In the genomic region with DNA sequence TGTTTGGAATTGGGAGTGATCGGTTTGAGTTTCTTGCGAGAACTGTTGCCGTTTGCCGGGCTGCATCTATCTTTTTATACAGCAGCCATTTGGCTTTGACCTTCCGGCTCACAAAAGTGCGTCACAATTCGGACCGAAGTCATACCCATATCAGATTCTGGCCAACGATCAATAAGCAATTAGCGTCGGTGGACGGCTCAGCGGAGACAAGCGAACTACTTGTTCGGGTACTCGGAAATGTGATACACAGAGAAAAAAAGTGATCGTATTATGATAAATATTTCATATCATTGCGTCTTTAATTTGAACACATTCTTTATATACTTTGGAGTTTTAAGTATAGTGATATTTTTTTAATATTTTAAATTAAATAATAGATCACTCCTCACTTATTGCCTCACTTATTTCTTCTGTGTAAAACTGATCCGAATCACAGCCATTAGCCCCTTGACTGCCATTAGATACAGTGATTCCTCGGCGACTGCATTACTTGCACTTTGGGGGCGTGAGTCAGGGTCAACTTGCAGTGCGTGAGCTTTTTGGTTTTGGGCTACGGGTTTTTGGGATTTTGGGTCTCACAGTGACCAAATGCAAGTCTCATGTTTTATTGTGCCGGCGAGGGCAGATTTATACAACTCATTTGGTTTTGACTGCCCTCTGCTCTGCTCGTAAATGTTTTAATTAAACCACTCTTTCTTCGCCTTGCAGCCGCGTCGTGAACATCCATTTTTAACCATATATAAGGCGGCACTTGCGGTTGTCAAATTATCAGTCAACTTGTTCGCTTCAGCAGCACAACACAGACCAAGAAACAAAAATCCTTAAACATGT, we compare ENCODE assay signal across 2 fruit fly cellular contexts.
TF ChIP-seq lines count a peak whose summit lies in the region.

A gene (minus strand): TSS at position 51 of the 831 bp plus-strand sequence.
A gene (plus strand): TSS at position 781 of the 831 bp plus-strand sequence.

- TF ChIP-seq CTCF in whole organism, embryonic (GFP tag; optimal IDR thresholded peaks at IDR 0.05; lab: Kevin White, UChicago) = no peak

TF ChIP-seq in whole organism, embryonic, 481 proteins besides CTCF, POLR2A, EP300 and RAD21 (continues in another document):
- TF ChIP-seq CG30403 (GFP tag; optimal IDR thresholded peaks at IDR 0.05; lab: Kevin White, UChicago) (no peak), CG7839 (tag; optimal IDR thresholded peaks at IDR 0.05; lab: Kevin White, UChicago) (peak; percentile 26), CG18764 (GFP tag; optimal IDR thresholded peaks at IDR 0.05; lab: Kevin White, UChicago) (no peak), CG9876 (GFP tag; optimal IDR thresholded peaks at IDR 0.05; lab: Kevin White, UChicago) (no peak), abd-A (tag; optimal IDR thresholded peaks at IDR 0.05; lab: Kevin White, UChicago) (no peak), CG14050 (GFP tag; IDR thresholded peaks at IDR 0.05; lab: Robert Waterston, UW) (no peak), Elba2 (GFP tag; optimal IDR thresholded peaks at IDR 0.05; lab: Kevin White, UChicago) (no peak), CG3726 (GFP tag; IDR thresholded peaks at IDR 0.05; lab: Robert Waterston, UW) (no peak), Fer1 (GFP tag; optimal IDR thresholded peaks at IDR 0.05; lab: Kevin White, UChicago) (no peak), NC2α (GFP tag; optimal IDR thresholded peaks at IDR 0.05; lab: Kevin White, UChicago) (no peak), Bdp1 (GFP tag; optimal IDR thresholded peaks at IDR 0.05; lab: Kevin White, UChicago) (no peak), D19A (tag; optimal IDR thresholded peaks at IDR 0.05; lab: Kevin White, UChicago) (no peak), Deaf1 (tag; optimal IDR thresholded peaks at IDR 0.05; lab: Kevin White, UChicago) (peak; percentile 18), stwl (tag; optimal IDR thresholded peaks at IDR 0.05; lab: Kevin White, UChicago) (no peak), CG31441 (GFP tag; IDR thresholded peaks at IDR 0.05; lab: Robert Waterston, UW) (0 out of 2 replicates have a peak, but pooled peaks have one; percentile 23), CG17328 (GFP tag; IDR thresholded peaks at IDR 0.05; lab: Robert Waterston, UW) (no peak), CG30020 (tag; optimal IDR thresholded peaks at IDR 0.05; lab: Kevin White, UChicago) (no peak), crp (GFP tag; optimal IDR thresholded peaks at IDR 0.05; lab: Kevin White, UChicago) (no peak), Side (GFP tag; optimal IDR thresholded peaks at IDR 0.05; lab: Kevin White, UChicago) (no peak), CG15479 (GFP tag; optimal IDR thresholded peaks at IDR 0.05; lab: Kevin White, UChicago) (no peak), gce (GFP tag; IDR thresholded peaks at IDR 0.05; lab: Robert Waterston, UW) (no peak), CG3163 (GFP tag; optimal IDR thresholded peaks at IDR 0.05; lab: Kevin White, UChicago) (no peak), Atf6 (GFP tag; IDR thresholded peaks at IDR 0.05; lab: Robert Waterston, UW) (peak; percentile 15; the same call in 1 of the 2 replicates), Oli (tag; optimal IDR thresholded peaks at IDR 0.05; lab: Kevin White, UChicago) (peak; percentile 22), MTF-1 (GFP tag; optimal IDR thresholded peaks at IDR 0.05; lab: Kevin White, UChicago; ENCODE audit: borderline replicate concordance) (no peak), CG1832 (GFP tag; optimal IDR thresholded peaks at IDR 0.05; lab: Kevin White, UChicago) (no peak), Adf1 (GFP tag; IDR thresholded peaks at IDR 0.05; lab: Robert Waterston, UW) (no peak), Hey (tag; optimal IDR thresholded peaks at IDR 0.05; lab: Kevin White, UChicago) (no peak), CG30431 (GFP tag; optimal IDR thresholded peaks at IDR 0.05; lab: Kevin White, UChicago) (no peak), Ravus (GFP tag; IDR thresholded peaks at IDR 0.05; lab: Robert Waterston, UW) (no peak), CG18619 (GFP tag; optimal IDR thresholded peaks at IDR 0.05; lab: Kevin White, UChicago) (no peak), CG12391 (tag; optimal IDR thresholded peaks at IDR 0.05; lab: Kevin White, UChicago) (no peak), CG9817 (tag; optimal IDR thresholded peaks at IDR 0.05; lab: Kevin White, UChicago) (no peak), CG17829 (tag; optimal IDR thresholded peaks at IDR 0.05; lab: Kevin White, UChicago) (no peak), bbx (GFP tag; IDR thresholded peaks at IDR 0.05; lab: Robert Waterston, UW; ENCODE audit: partially characterized antibody) (no peak), Dll (GFP tag; IDR thresholded peaks at IDR 0.05; lab: Robert Waterston, UW; ENCODE audit: partially characterized antibody) (no peak), chif (GFP tag; optimal IDR thresholded peaks at IDR 0.05; lab: Kevin White, UChicago) (no peak), Hr3 (GFP tag; optimal IDR thresholded peaks at IDR 0.05; lab: Kevin White, UChicago) (no peak), CG8944 (GFP tag; optimal IDR thresholded peaks at IDR 0.05; lab: Kevin White, UChicago) (no peak), usp (GFP tag; optimal IDR thresholded peaks at IDR 0.05; lab: Kevin White, UChicago) (no peak), Hmr (GFP tag; optimal IDR thresholded peaks at IDR 0.05; lab: Kevin White, UChicago) (no peak)

TF ChIP-seq in whole organism, prepupa, 60 proteins besides CTCF, POLR2A, EP300 and RAD21:
- no peak for TF ChIP-seq vri (GFP tag; optimal IDR thresholded peaks at IDR 0.05; lab: Kevin White, UChicago)
- peak; percentile 30 for TF ChIP-seq svp (GFP tag; lab: Kevin White, UChicago)
